Worm (Caenorhabditis elegans) whole organism, mixed stage, embryonic: ENCODE measurements around the gene K06H6.4.

Experiments
- lin-13 ChIP-seq: fragments of 150-350 bp; optimal IDR thresholded peaks from 2 replicates; lab custom pipeline; 2014; ENCODE audit warnings: missing biosample characterization, missing genetic modification characterization
- snpc-4 ChIP-seq: fragments of 150-350 bp; optimal IDR thresholded peaks from 2 replicates; lab custom pipeline; 2014; ENCODE audit warnings: missing biosample characterization, missing genetic modification characterization
- unc-62 ChIP-seq: fragments of 150-350 bp; optimal IDR thresholded peaks from 2 replicates; lab custom pipeline; 2014; ENCODE audit warnings: missing biosample characterization, missing genetic modification reagents, missing genetic modification characterization

ce11 chrV:536571-536970 lies 42.5 kb upstream of the K06H6.4 start, which contains the start of gene C14C6.5:
- TF ChIP-seq lin-13 (tag; lab: Kevin White, UChicago) (no peak), snpc-4 (tag; lab: Kevin White, UChicago) (no peak), unc-62 (GFP tag; lab: Kevin White, UChicago) (no peak)
